Fruit fly (Drosophila melanogaster) whole organism, embryonic: Measurements from ENCODE around the gene SoYb.

ENCODE experiments used
- Abd-B ChIP-seq: fragments of 200-800 bp; sonication (Bioruptor generic); optimal IDR thresholded peaks from 2 replicates; lab custom pipeline; 2018; ENCODE audit warnings: missing biosample characterization, mild to moderate bottlenecking, missing genetic modification characterization, moderate library complexity
- C15 ChIP-seq: fragments of 200-800 bp; sonication (Bioruptor generic); IDR thresholded peaks from 3 replicates; pipeline ENCODE4 v1.3.6; 2022; ENCODE audit warnings: missing biosample characterization, missing genetic modification characterization
- bigmax ChIP-seq: fragments of 200-800 bp; sonication (Bioruptor generic); optimal IDR thresholded peaks from 2 replicates; lab custom pipeline; 2018; ENCODE audit warnings: missing biosample characterization, mild to moderate bottlenecking, missing genetic modification characterization

dm6 chr2L:9986402-9987350 lies 15.9 kb downstream of the SoYb start:
- TF ChIP-seq C15 (GFP tag; lab: Robert Waterston, UW) = no peak
- TF ChIP-seq Abd-B (GFP tag; lab: Kevin White, UChicago) = peak; percentile 21
- no peak for TF ChIP-seq bigmax (GFP tag; lab: Kevin White, UChicago)
